Fruit fly (Drosophila melanogaster): ENCODE measurements around the gene VhaM9.7-a.

dm6 chr3L:4221226-4221770 lies 41.2 kb upstream of the VhaM9.7-a start:
- TF ChIP-seq CG17385 (GFP tag; optimal IDR thresholded peaks at IDR 0.05) (no peak), CkIIα-i1 (GFP tag; IDR thresholded peaks at IDR 0.05) (no peak), CG14441 (GFP tag; IDR thresholded peaks at IDR 0.05) (peak; percentile 37; the same call in 1 of the 2 replicates), CG12299 (tag; optimal IDR thresholded peaks at IDR 0.05) (no peak), Hr51 (GFP tag; optimal IDR thresholded peaks at IDR 0.05) (no peak), CG12942 (GFP tag; optimal IDR thresholded peaks at IDR 0.05) (no peak), usp (GFP tag; optimal IDR thresholded peaks at IDR 0.05) (no peak), lab (GFP tag; optimal IDR thresholded peaks at IDR 0.05) (peak; percentile 81), fd3F (GFP tag; optimal IDR thresholded peaks at IDR 0.05) (no peak), jumu (GFP tag; optimal IDR thresholded peaks at IDR 0.05) (no peak), nom (GFP tag; optimal IDR thresholded peaks at IDR 0.05) (peak; percentile 47), vfl (GFP tag; optimal IDR thresholded peaks at IDR 0.05) (no peak), Dll (GFP tag; IDR thresholded peaks at IDR 0.05; ENCODE audit: partially characterized antibody) (no peak)
